Worm (Caenorhabditis elegans) whole organism, L1 larva: Measurements from ENCODE around the gene F17E9.4.
A peak's percentile ranks its signal among the peaks of the same experiment; 100 is the strongest.
"Not testable (repeated sequence)": the region's sequence is repeated elsewhere in the genome, so short reads cannot be mapped to it uniquely, and the experiment has no call there.

Source experiments
- ceh-63 ChIP-seq: fragments of 200-800 bp; sonication (Bioruptor generic); optimal IDR thresholded peaks from 2 replicates; lab custom pipeline; 2018; ENCODE audit warnings: mild to moderate bottlenecking, missing genetic modification characterization, missing compliant biosample characterization
- ceh-82 ChIP-seq, 3 experiments: fragments of 150-350 bp in 1 of 3; sonication (generic microtip) in 2 of 3; optimal IDR thresholded peaks; 2 replicates each; lab custom pipeline; 2014 to 2017; ENCODE audit warnings: missing biosample characterization in 3 of 3, missing genetic modification characterization in 3 of 3
- ceh-88 ChIP-seq: fragments of 200-800 bp; sonication (Bioruptor generic); IDR thresholded peaks from 2 replicates; pipeline ENCODE4 v1.3.6; 2022; ENCODE audit warnings: missing genetic modification characterization, missing compliant biosample characterization
- ces-1 ChIP-seq: fragments of 150-350 bp; optimal IDR thresholded peaks from 2 replicates; lab custom pipeline; 2014; ENCODE audit warnings: missing biosample characterization, missing genetic modification reagents, missing genetic modification characterization
- dsc-1 ChIP-seq: sonication (generic microtip); optimal IDR thresholded peaks from 2 replicates; lab custom pipeline; 2016; ENCODE audit warnings: mild to moderate bottlenecking, missing genetic modification characterization, missing compliant biosample characterization
- efl-1 ChIP-seq, 4 experiments: fragments of 150-350 bp; optimal IDR thresholded peaks in 3 of 4; peaks in 1 of 4; 1 replicate in 1 of 4; 2 replicates in 3 of 4; lab custom pipeline; 2014; ENCODE audit warnings: missing biosample characterization in 2 of 4, missing genetic modification characterization in 2 of 4, missing genetic modification reagents in 2 of 4
- efl-3 ChIP-seq: fragments of 200-800 bp; sonication (Bioruptor generic); optimal IDR thresholded peaks from 2 replicates; lab custom pipeline; 2018; ENCODE audit warnings: mild to moderate bottlenecking, missing genetic modification characterization, missing compliant biosample characterization
- elt-2 ChIP-seq: sonication (generic microtip); optimal IDR thresholded peaks from 2 replicates; lab custom pipeline; 2016; ENCODE audit warnings: missing genetic modification characterization, mild to moderate bottlenecking, inconsistent platforms, missing compliant biosample characterization, missing genetic modification reagents
- fkh-4 ChIP-seq: sonication (generic microtip); optimal IDR thresholded peaks from 2 replicates; lab custom pipeline; 2016; ENCODE audit warnings: missing compliant biosample characterization, missing genetic modification characterization, borderline replicate concordance
- fos-1 ChIP-seq: fragments of 150-350 bp; optimal IDR thresholded peaks from 2 replicates; lab custom pipeline; 2014; ENCODE audit warnings: missing biosample characterization, missing genetic modification characterization
- grh-1 ChIP-seq: fragments of 200-800 bp; sonication (Bioruptor generic); IDR thresholded peaks from 2 replicates; pipeline ENCODE4 v1.3.6; 2022; ENCODE audit warnings: missing genetic modification reagents, missing genetic modification characterization, missing compliant biosample characterization
- hlh-17 ChIP-seq: fragments of 200-800 bp; sonication (Bioruptor generic); optimal IDR thresholded peaks from 2 replicates; lab custom pipeline; 2018; ENCODE audit warnings: missing genetic modification characterization, mild to moderate bottlenecking, missing compliant biosample characterization, moderate library complexity, borderline replicate concordance
- hlh-4 ChIP-seq: sonication (generic microtip); optimal IDR thresholded peaks from 2 replicates; lab custom pipeline; 2016; ENCODE audit warnings: mild to moderate bottlenecking, missing genetic modification characterization, missing compliant biosample characterization
- irx-1 ChIP-seq: sonication (generic microtip); optimal IDR thresholded peaks from 2 replicates; lab custom pipeline; 2016; ENCODE audit warnings: missing genetic modification characterization, missing compliant biosample characterization
- lin-13 ChIP-seq: fragments of 150-350 bp; optimal IDR thresholded peaks from 2 replicates; lab custom pipeline; 2014; ENCODE audit warnings: missing biosample characterization, missing genetic modification reagents, missing genetic modification characterization
- lin-14 ChIP-seq: fragments of 200-800 bp; sonication (Bioruptor generic); optimal IDR thresholded peaks from 2 replicates; lab custom pipeline; 2018; ENCODE audit warnings: mild to moderate bottlenecking, missing genetic modification characterization, moderate library complexity, missing compliant biosample characterization
- lin-15B ChIP-seq: fragments of 150-350 bp; sonication (generic microtip); optimal IDR thresholded peaks from 3 replicates; lab custom pipeline; 2014; ENCODE audit warnings: missing biosample characterization, missing genetic modification characterization
- lin-35 ChIP-seq, 2 experiments: fragments of 150-350 bp; optimal IDR thresholded peaks; 2 replicates each; lab custom pipeline; 2014; ENCODE audit warnings: missing biosample characterization in 2 of 2, missing genetic modification characterization in 2 of 2, missing genetic modification reagents in 2 of 2
- lsy-2 ChIP-seq, 2 experiments: fragments of 150-350 bp; optimal IDR thresholded peaks; 2 replicates each; lab custom pipeline; 2014; ENCODE audit warnings: missing biosample characterization in 2 of 2, missing genetic modification characterization in 2 of 2
- nhr-11 ChIP-seq: fragments of 150-350 bp; optimal IDR thresholded peaks from 2 replicates; lab custom pipeline; 2014; ENCODE audit warnings: missing biosample characterization, missing genetic modification characterization
- nhr-20 ChIP-seq: sonication (generic microtip); optimal IDR thresholded peaks from 2 replicates; lab custom pipeline; 2016; ENCODE audit warnings: mild to moderate bottlenecking, missing genetic modification characterization, missing compliant biosample characterization
- nhr-28 ChIP-seq: fragments of 150-350 bp; optimal IDR thresholded peaks from 2 replicates; lab custom pipeline; 2014; ENCODE audit warnings: missing biosample characterization, missing genetic modification characterization
- nhr-76 ChIP-seq: sonication (generic microtip); optimal IDR thresholded peaks from 2 replicates; lab custom pipeline; 2017; ENCODE audit warnings: missing biosample characterization, missing genetic modification characterization
- nhr-77 ChIP-seq: fragments of 150-350 bp; optimal IDR thresholded peaks from 2 replicates; lab custom pipeline; 2014; ENCODE audit warnings: missing biosample characterization, missing genetic modification characterization
- pax-3 ChIP-seq: fragments of 200-800 bp; sonication (Bioruptor generic); optimal IDR thresholded peaks from 2 replicates; lab custom pipeline; 2018; ENCODE audit warnings: mild to moderate bottlenecking, missing genetic modification characterization, moderate library complexity, missing compliant biosample characterization
- pqm-1 ChIP-seq: sonication (generic microtip); optimal IDR thresholded peaks from 3 replicates; lab custom pipeline; 2017; ENCODE audit warnings: missing biosample characterization, missing genetic modification characterization
- skn-1 ChIP-seq: fragments of 150-350 bp; optimal IDR thresholded peaks from 2 replicates; lab custom pipeline; 2014; ENCODE audit warnings: missing biosample characterization, missing genetic modification characterization
- sox-4 ChIP-seq: sonication (generic microtip); optimal IDR thresholded peaks from 2 replicates; lab custom pipeline; 2016; ENCODE audit warnings: missing genetic modification characterization, missing compliant biosample characterization
- swsn-7 ChIP-seq: sonication (generic microtip); optimal IDR thresholded peaks from 2 replicates; lab custom pipeline; 2016; ENCODE audit warnings: missing genetic modification characterization, missing compliant biosample characterization
- vab-15 ChIP-seq: sonication (generic microtip); optimal IDR thresholded peaks from 2 replicates; lab custom pipeline; 2017; ENCODE audit warnings: missing genotype, mild to moderate bottlenecking, missing genetic modification characterization, missing compliant biosample characterization
- ztf-4 ChIP-seq: fragments of 150-350 bp; optimal IDR thresholded peaks from 2 replicates; lab custom pipeline; 2014; ENCODE audit warnings: missing biosample characterization, missing genetic modification characterization

Gene F17E9.4

ce11 chrIV:8380266-8380850, 32.2 kb downstream of the F17E9.4 start:
- TF ChIP-seq lsy-2 (tag; optimal IDR thresholded peaks at IDR 0.05; lab: Kevin White, UChicago): no peak
- TF ChIP-seq lin-14 (GFP tag; lab: Kevin White, UChicago): peak; percentile 12
- TF ChIP-seq elt-2: peak; percentile 86
- TF ChIP-seq irx-1 (tag; lab: Kevin White, UChicago): no peak
- no peak for TF ChIP-seq efl-1 (optimal IDR thresholded peaks at IDR 0.05; lab: Kevin White, UChicago)
- TF ChIP-seq efl-1 (GFP tag; optimal IDR thresholded peaks at IDR 0.05 in 1 of 2; lab: Kevin White, UChicago): no peak
- no peak for TF ChIP-seq dsc-1 (tag; lab: Kevin White, UChicago)
- no peak for TF ChIP-seq hlh-17 (GFP tag; lab: Kevin White, UChicago)
- TF ChIP-seq pqm-1: peak; percentile 75
- TF ChIP-seq fkh-4: no peak
- peak in 1 of 2 experiments; percentile 27 for TF ChIP-seq lin-35 (GFP tag; optimal IDR thresholded peaks at IDR 0.05; lab: Kevin White, UChicago)
- no peak for TF ChIP-seq ztf-4

- TF ChIP-seq ceh-88 (GFP tag; lab: Robert Waterston, UW) (no peak), dsc-1 (tag; lab: Kevin White, UChicago) (peak; percentile 45)
These were observed 34.5 kb downstream of the F17E9.4 start, which contains the start of gene D2096.9 for ce11 chrIV:8382695-8383094. Gene D2096.9 (minus strand): TSS chrIV:8382795.

ce11 chrIV:8384737-8385136, 36.6 kb downstream of the F17E9.4 start:
- TF ChIP-seq skn-1 (tag; lab: Kevin White, UChicago): no peak
- no peak for TF ChIP-seq grh-1 (GFP tag; lab: Robert Waterston, UW)
- TF ChIP-seq sox-4: no peak
- no peak for TF ChIP-seq nhr-11 (tag; lab: Kevin White, UChicago)
- TF ChIP-seq vab-15 (tag; lab: Kevin White, UChicago): no peak
- no peak for TF ChIP-seq lin-35 (GFP tag; optimal IDR thresholded peaks at IDR 0.05; lab: Kevin White, UChicago)
- TF ChIP-seq lin-13: no peak
- TF ChIP-seq hlh-4: no peak

- TF ChIP-seq lin-14 (GFP tag; lab: Kevin White, UChicago) (peak; percentile 39), lin-15B (tag; lab: Kevin White, UChicago) (no peak)
These were observed 37.5 kb downstream of the F17E9.4 start for ce11 chrIV:8385662-8386061.

- TF ChIP-seq nhr-77, swsn-7, ceh-63: not testable (repeated sequence)
- TF ChIP-seq, all 84 proteins: peak for 0; not testable (repeated sequence) for 84
These were observed 41.0 kb downstream of the F17E9.4 start, which contains the start of gene D2096.10 for ce11 chrIV:8389139-8389538. Gene D2096.10 (minus strand): TSS chrIV:8389239.

- TF ChIP-seq ceh-88 (GFP tag; lab: Robert Waterston, UW) (no peak), fos-1 (no peak), ces-1 (GFP tag; lab: Kevin White, UChicago) (no peak), ceh-82 (tag; optimal IDR thresholded peaks at IDR 0.05; lab: Kevin White, UChicago) (no peak), pax-3 (no peak), nhr-20 (tag; lab: Kevin White, UChicago) (no peak), lin-14 (GFP tag; lab: Kevin White, UChicago) (no peak), nhr-28 (tag; lab: Kevin White, UChicago) (no peak), nhr-76 (tag; lab: Kevin White, UChicago) (no peak), efl-3 (GFP tag; lab: Kevin White, UChicago) (no peak)
These were observed 45.9 kb downstream of the F17E9.4 start, which contains the start of gene D2096.11 for ce11 chrIV:8394105-8394504. Gene D2096.11 (minus strand): TSS chrIV:8394205.
